Worm (Caenorhabditis elegans): ENCODE measurements around the gene epg-4.

The epg-4 gene

DNA sequence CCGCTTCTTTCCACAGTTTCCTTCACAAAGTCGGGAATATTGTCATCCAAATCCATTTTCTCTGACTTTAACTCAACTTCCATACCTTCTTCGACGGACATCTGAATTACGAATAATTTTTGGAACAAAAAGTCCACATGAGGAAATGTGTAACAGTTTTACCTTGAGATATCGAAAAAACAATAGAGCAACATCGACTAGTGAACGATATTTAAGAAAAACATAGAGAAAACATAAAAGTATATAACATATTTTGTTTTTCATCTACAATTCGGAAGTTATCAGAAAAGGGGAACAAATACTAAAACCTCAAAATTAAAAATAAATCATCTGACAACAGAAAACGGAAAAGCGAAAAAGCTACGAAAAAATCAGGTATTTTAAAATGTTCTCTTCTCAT, 50.8 kb downstream of the epg-4 start, which contains the start of gene adr-2:
TSS of gene adr-2 (minus strand) at position 101 of the 400 bp plus-strand sequence.
- TF ChIP-seq nhr-84 (tag; optimal IDR thresholded peaks at IDR 0.05) (no peak), grh-1 (GFP tag; IDR thresholded peaks at IDR 0.05) (no peak), xbp-1 (tag; optimal IDR thresholded peaks at IDR 0.05) (no peak), F16B12.6 (tag; optimal IDR thresholded peaks at IDR 0.05) (no peak), nhr-71 (tag; optimal IDR thresholded peaks at IDR 0.05) (no peak), isw-1 (GFP tag; IDR thresholded peaks at IDR 0.05) (no peak)
